Worm (Caenorhabditis elegans): ENCODE data around the gene sups-1.
A peak's percentile ranks its signal among the peaks of the same experiment; 100 is the strongest.

Gene sups-1

DNA sequence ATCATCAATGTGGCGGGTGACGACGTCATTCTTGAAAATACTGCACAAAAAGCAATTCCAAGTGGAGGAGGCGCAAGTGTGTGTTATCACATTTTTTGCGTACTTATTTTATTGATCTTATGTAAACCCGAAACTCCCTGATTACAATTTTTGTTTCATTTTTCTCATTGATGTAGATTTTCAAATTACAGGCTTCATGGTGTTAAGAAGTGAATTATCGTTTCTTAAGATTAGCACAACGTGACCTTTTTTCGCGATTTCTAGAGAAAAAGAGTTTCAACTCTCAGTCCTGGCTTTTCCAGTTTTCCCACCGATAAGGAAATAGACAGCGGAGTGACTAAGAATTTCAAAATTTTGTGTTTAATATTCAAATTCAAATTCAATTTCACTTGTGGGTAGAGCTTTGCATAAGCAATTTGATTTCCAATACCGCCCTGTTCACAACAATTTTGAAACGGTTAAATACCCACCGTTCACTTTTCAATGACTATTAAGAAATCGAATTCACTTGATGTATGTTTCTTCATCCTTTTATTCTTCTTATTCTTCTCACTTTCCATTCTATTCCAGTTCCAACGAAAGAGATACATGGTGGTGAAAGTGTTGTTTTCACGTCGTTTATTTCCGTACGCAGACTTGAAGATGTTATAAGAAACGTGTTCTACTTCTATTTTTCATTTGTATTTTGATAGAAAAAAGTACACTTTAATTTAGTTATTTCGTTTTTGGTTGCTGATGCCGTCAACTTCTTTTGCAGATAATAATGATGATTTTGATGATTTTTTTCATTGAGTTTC, 23.0 kb downstream of the sups-1 start:
- TF ChIP-seq sptf-1 (tag; optimal IDR thresholded peaks at IDR 0.05) (no peak), nhr-76 (tag; optimal IDR thresholded peaks at IDR 0.05) (no peak), ztf-11 (tag; optimal IDR thresholded peaks at IDR 0.05) (no peak), unc-120 (tag; optimal IDR thresholded peaks at IDR 0.05; ENCODE audit: poor library complexity, severe bottlenecking) (no peak)

DNA sequence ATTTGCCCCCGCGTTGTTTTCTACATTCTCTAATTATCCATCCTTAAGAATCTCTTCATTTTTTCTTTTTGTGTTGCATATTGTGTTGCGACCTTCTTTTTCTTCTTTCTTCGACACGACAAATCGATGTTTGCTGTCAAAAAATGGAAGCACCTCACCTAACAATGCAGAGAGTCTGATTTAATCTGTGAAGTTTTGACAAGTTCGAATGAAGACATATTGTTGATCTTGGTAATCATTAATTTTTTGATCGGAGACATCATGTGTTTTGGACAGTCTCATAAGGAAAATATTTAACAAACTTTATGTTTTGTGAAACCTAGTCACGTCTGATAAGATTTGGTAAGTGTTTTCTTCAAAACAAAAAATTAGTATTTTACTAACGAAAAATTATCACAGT, 25.1 kb downstream of the sups-1 start:
- TF ChIP-seq lin-32 (GFP tag; optimal IDR thresholded peaks at IDR 0.05) (no peak), ceh-43 (GFP tag; optimal IDR thresholded peaks at IDR 0.05) (no peak), hlh-1 (tag; optimal IDR thresholded peaks at IDR 0.05) (no peak), M03D4.4 (tag; optimal IDR thresholded peaks at IDR 0.05) (no peak), ztf-11 (tag; optimal IDR thresholded peaks at IDR 0.05) (no peak), ham-2 (GFP tag; optimal IDR thresholded peaks at IDR 0.05) (no peak), nhr-12 (tag; optimal IDR thresholded peaks at IDR 0.05) (no peak)

ce11 chrX:6031169-6031568, 27.2 kb downstream of the sups-1 start, which contains the start of gene ipp-5:
Gene ipp-5 (plus strand): TSS chrX:6031469.
- TF ChIP-seq flh-1 (GFP tag; optimal IDR thresholded peaks at IDR 0.05) (no peak), hlh-1 (tag; optimal IDR thresholded peaks at IDR 0.05) (no peak), mep-1 (tag; optimal IDR thresholded peaks at IDR 0.05) (no peak), bed-3 (GFP tag; optimal IDR thresholded peaks at IDR 0.05) (no peak), ceh-83 (GFP tag; optimal IDR thresholded peaks at IDR 0.05) (no peak), nhr-237 (tag; optimal IDR thresholded peaks at IDR 0.05) (no peak), lsy-2 (tag; optimal IDR thresholded peaks at IDR 0.05) (no peak), ztf-11 (tag; optimal IDR thresholded peaks at IDR 0.05) (no peak), sptf-1 (tag; optimal IDR thresholded peaks at IDR 0.05) (no peak), mab-5 (tag; optimal IDR thresholded peaks at IDR 0.05) (no peak), tbx-8 (GFP tag; optimal IDR thresholded peaks at IDR 0.05) (no peak), ces-1 (GFP tag; optimal IDR thresholded peaks at IDR 0.05) (no peak), pha-4 (tag; optimal IDR thresholded peaks at IDR 0.05) (no peak), ceh-43 (GFP tag; optimal IDR thresholded peaks at IDR 0.05) (no peak), zip-8 (tag; optimal IDR thresholded peaks at IDR 0.05) (no peak), ceh-39 (tag; optimal IDR thresholded peaks at IDR 0.05) (no peak), elt-3 (tag; optimal IDR thresholded peaks at IDR 0.05) (no peak), unc-62 (GFP tag; optimal IDR thresholded peaks at IDR 0.05) (no peak), lin-13 (tag; optimal IDR thresholded peaks at IDR 0.05) (no peak)

DNA sequence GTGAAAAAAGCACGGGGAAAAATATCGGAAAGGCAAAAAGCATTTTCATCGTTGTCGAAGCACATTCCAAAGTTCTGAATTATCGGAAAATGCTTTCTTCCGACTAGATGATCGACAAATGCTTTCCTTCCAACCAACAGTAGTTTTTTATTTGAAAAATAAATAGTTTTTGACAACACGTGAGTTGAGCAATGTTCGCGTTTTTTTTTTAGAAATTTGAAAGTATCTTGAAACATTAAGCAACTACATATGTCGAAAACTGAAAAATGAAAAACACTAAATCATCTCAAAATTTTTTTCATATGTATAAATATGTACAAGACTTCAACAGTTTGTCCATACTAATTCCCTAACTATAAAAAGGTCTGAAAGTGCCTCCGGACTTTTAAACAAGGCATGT, 35.6 kb downstream of the sups-1 start, which contains the start of gene hsp-25:
Gene hsp-25, minus strand, starts transcription at position 101 of the 400 bp plus-strand sequence.
- TF ChIP-seq mep-1 (tag; optimal IDR thresholded peaks at IDR 0.05) (no peak), ceh-83 (GFP tag; optimal IDR thresholded peaks at IDR 0.05) (no peak), unc-39 (tag; optimal IDR thresholded peaks at IDR 0.05) (no peak), lin-32 (GFP tag; optimal IDR thresholded peaks at IDR 0.05) (no peak), ceh-39 (tag; optimal IDR thresholded peaks at IDR 0.05) (no peak), blmp-1 (tag; optimal IDR thresholded peaks at IDR 0.05) (no peak), mls-2 (tag; optimal IDR thresholded peaks at IDR 0.05) (no peak), nhr-2 (tag; optimal IDR thresholded peaks at IDR 0.05) (no peak), ces-1 (GFP tag; optimal IDR thresholded peaks at IDR 0.05) (no peak)

DNA sequence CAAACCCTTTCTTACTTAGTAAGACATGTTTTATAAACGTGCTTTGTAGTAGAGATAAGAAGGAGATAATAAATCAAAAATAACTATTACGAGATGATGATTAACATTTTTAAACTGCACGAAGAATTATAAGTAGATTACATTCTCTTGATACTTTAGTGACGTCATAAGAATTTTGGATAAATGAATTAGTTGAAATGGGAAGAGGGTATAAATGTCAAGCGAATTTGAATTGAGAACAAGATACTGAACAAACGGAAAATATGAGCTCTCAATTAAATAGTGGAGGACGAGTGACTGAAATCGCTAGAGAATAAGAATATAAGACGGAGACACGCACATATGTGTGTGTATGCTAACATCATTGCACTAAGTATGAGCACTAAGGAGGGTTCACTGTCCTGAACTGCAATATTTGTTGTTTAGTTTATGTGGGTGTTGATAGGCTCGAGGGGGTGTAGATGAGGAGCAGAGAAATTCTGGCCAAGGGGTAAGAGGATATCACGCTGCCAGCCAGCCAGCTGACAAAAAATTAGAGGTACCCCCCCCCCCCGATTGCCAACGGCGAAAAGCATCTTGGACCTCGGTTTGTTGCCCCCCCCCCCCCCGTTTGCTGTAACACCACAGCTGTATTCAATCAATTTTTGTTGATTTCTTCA, 36.6 kb downstream of the sups-1 start:
- peak; percentile 60 for TF ChIP-seq sptf-1 (tag; optimal IDR thresholded peaks at IDR 0.05)
- no peak for TF ChIP-seq tbx-8 (GFP tag; optimal IDR thresholded peaks at IDR 0.05)
- peak; percentile 45 for TF ChIP-seq unc-120 (tag; optimal IDR thresholded peaks at IDR 0.05; ENCODE audit: poor library complexity, severe bottlenecking)
- peak; percentile 56 for TF ChIP-seq zip-8 (tag; optimal IDR thresholded peaks at IDR 0.05)
- no peak for TF ChIP-seq nhr-28 (tag; optimal IDR thresholded peaks at IDR 0.05)
- TF ChIP-seq ces-1 (GFP tag; optimal IDR thresholded peaks at IDR 0.05), result peak; percentile 36
- TF ChIP-seq ham-2 (GFP tag; optimal IDR thresholded peaks at IDR 0.05), result no peak
- TF ChIP-seq nhr-2 (tag; optimal IDR thresholded peaks at IDR 0.05), result no peak
- peak; percentile 65 for TF ChIP-seq M03D4.4 (tag; optimal IDR thresholded peaks at IDR 0.05)
- no peak for TF ChIP-seq cnd-1 (tag; optimal IDR thresholded peaks at IDR 0.05)
- peak; percentile 5 for TF ChIP-seq mls-2 (tag; optimal IDR thresholded peaks at IDR 0.05)

Data from whole organism, mixed stage, embryonic.